Fruit fly (Drosophila melanogaster) whole organism, embryonic: ENCODE data around the gene CG7550.

Experiments used
- Antp ChIP-seq: fragments of 200-800 bp; sonication (Bioruptor generic); optimal IDR thresholded peaks from 3 replicates; lab custom pipeline; 2016; ENCODE audit warnings: missing biosample characterization, missing genetic modification characterization
- BEAF-32 ChIP-seq: fragments of 200-800 bp; sonication (Bioruptor generic); optimal IDR thresholded peaks from 3 replicates; lab custom pipeline; 2017; ENCODE audit warnings: missing biosample characterization, missing genetic modification characterization, mild to moderate bottlenecking, moderate library complexity, missing genetic modification reagents
- Bteb2 ChIP-seq: fragments of 200-800 bp; sonication (Bioruptor generic); optimal IDR thresholded peaks from 2 replicates; lab custom pipeline; 2016; ENCODE audit warnings: missing biosample characterization, missing genetic modification characterization
- C15 ChIP-seq: fragments of 200-800 bp; sonication (Bioruptor generic); IDR thresholded peaks from 3 replicates; pipeline ENCODE4 v1.3.6; 2022; ENCODE audit warnings: missing biosample characterization, missing genetic modification characterization
- CG10209 ChIP-seq: fragments of 200-800 bp; sonication (Bioruptor generic); optimal IDR thresholded peaks from 3 replicates; lab custom pipeline; 2017; ENCODE audit warnings: missing biosample characterization, mild to moderate bottlenecking, missing genetic modification characterization, missing genetic modification reagents
- CG1024 ChIP-seq: fragments of 200-800 bp; sonication (Bioruptor generic); IDR thresholded peaks from 2 replicates; pipeline ENCODE4 v1.3.6; 2022; ENCODE audit warnings: missing biosample characterization, missing genetic modification characterization
- CG10267 ChIP-seq: fragments of 200-800 bp; sonication (Bioruptor generic); optimal IDR thresholded peaks from 2 replicates; lab custom pipeline; 2018; ENCODE audit warnings: missing biosample characterization, mild to moderate bottlenecking, missing genetic modification characterization, moderate library complexity
- CG11247 ChIP-seq: fragments of 200-800 bp; sonication (Bioruptor generic); IDR thresholded peaks from 2 replicates; pipeline ENCODE4 v1.3.6; 2022; ENCODE audit warnings: missing biosample characterization, missing genetic modification characterization
- CG12299 ChIP-seq: fragments of 200-800 bp; sonication (Bioruptor generic); optimal IDR thresholded peaks from 2 replicates; lab custom pipeline; 2018; ENCODE audit warnings: missing biosample characterization, mild to moderate bottlenecking, missing genetic modification characterization
- CG14050 ChIP-seq: fragments of 200-800 bp; sonication (Bioruptor generic); IDR thresholded peaks from 3 replicates; pipeline ENCODE4 v1.3.6; 2022; ENCODE audit warnings: missing biosample characterization, missing genetic modification characterization
- CG1602 ChIP-seq: fragments of 200-800 bp; sonication (Bioruptor generic); optimal IDR thresholded peaks from 3 replicates; lab custom pipeline; 2016; ENCODE audit warnings: missing biosample characterization, missing genetic modification characterization
- CG16779 ChIP-seq: fragments of 200-800 bp; sonication (Bioruptor generic); IDR thresholded peaks from 2 replicates; pipeline ENCODE4 v1.3.6; 2022; ENCODE audit warnings: missing biosample characterization, missing genetic modification characterization
- CG17612 ChIP-seq: fragments of 200-800 bp; sonication (Bioruptor generic); IDR thresholded peaks from 2 replicates; pipeline ENCODE4 v1.3.6; 2022; ENCODE audit warnings: missing biosample characterization, missing genetic modification characterization
- CG18262 ChIP-seq: fragments of 200-800 bp; optimal IDR thresholded peaks from 3 replicates; lab custom pipeline; 2019; ENCODE audit warnings: missing biosample characterization, mild to moderate bottlenecking, missing genetic modification characterization, moderate library complexity
- CG30020 ChIP-seq: fragments of 200-800 bp; optimal IDR thresholded peaks from 2 replicates; lab custom pipeline; 2019; ENCODE audit warnings: missing biosample characterization, mild to moderate bottlenecking, missing genetic modification characterization, moderate library complexity
- CG3281 ChIP-seq: fragments of 200-800 bp; sonication (Bioruptor generic); optimal IDR thresholded peaks from 3 replicates; lab custom pipeline; 2017; ENCODE audit warnings: missing biosample characterization, mild to moderate bottlenecking, missing genetic modification characterization
- CG3838 ChIP-seq: fragments of 200-800 bp; sonication (Bioruptor generic); optimal IDR thresholded peaks from 3 replicates; lab custom pipeline; 2016; ENCODE audit warnings: missing biosample characterization, missing genetic modification characterization
- CG3995 ChIP-seq: fragments of 200-800 bp; sonication (Bioruptor generic); optimal IDR thresholded peaks from 3 replicates; lab custom pipeline; 2016; ENCODE audit warnings: missing biosample characterization, missing genetic modification characterization
- CG4820 ChIP-seq: fragments of 200-800 bp; sonication (Bioruptor generic); optimal IDR thresholded peaks from 3 replicates; lab custom pipeline; 2016; ENCODE audit warnings: missing biosample characterization, missing genetic modification characterization
- CHES-1-like ChIP-seq: fragments of 200-800 bp; sonication (Bioruptor generic); optimal IDR thresholded peaks from 2 replicates; lab custom pipeline; 2016; ENCODE audit warnings: missing biosample characterization, missing genetic modification characterization
- Fer3 ChIP-seq: fragments of 200-800 bp; sonication (Bioruptor generic); optimal IDR thresholded peaks from 2 replicates; lab custom pipeline; 2018; ENCODE audit warnings: missing biosample characterization, mild to moderate bottlenecking, missing genetic modification characterization, moderate library complexity
- H15 ChIP-seq: fragments of 200-800 bp; sonication (Bioruptor generic); IDR thresholded peaks from 3 replicates; pipeline ENCODE4 v1.3.6; 2022; ENCODE audit warnings: missing biosample characterization, missing genetic modification characterization
- HLH54F ChIP-seq: fragments of 200-800 bp; sonication (Bioruptor generic); optimal IDR thresholded peaks from 3 replicates; lab custom pipeline; 2016; ENCODE audit warnings: missing biosample characterization, missing genetic modification characterization
- Lim3 ChIP-seq: fragments of 200-800 bp; sonication (Bioruptor generic); IDR thresholded peaks from 2 replicates; pipeline ENCODE4 v1.3.6; 2022; ENCODE audit warnings: missing biosample characterization, missing genetic modification characterization
- MESR4 ChIP-seq: fragments of 200-800 bp; sonication (Bioruptor generic); optimal IDR thresholded peaks from 2 replicates; lab custom pipeline; 2018; ENCODE audit warnings: missing biosample characterization, mild to moderate bottlenecking, missing genetic modification characterization, moderate library complexity
- Med ChIP-seq: fragments of 200-800 bp; sonication (Bioruptor generic); peaks from one replicate; lab custom pipeline; 2016; ENCODE audit warnings: missing biosample characterization, missing genetic modification characterization, mild to moderate bottlenecking, inconsistent platforms, moderate library complexity
- Mrtf ChIP-seq: fragments of 200-800 bp; sonication (Bioruptor generic); IDR thresholded peaks from 3 replicates; pipeline ENCODE4 v1.3.6; 2022; ENCODE audit warnings: missing biosample characterization, missing genetic modification characterization
- Nf-YB ChIP-seq: fragments of 200-800 bp; sonication (Bioruptor generic); optimal IDR thresholded peaks from 3 replicates; lab custom pipeline; 2019; ENCODE audit warnings: missing biosample characterization, mild to moderate bottlenecking, missing genetic modification characterization, moderate library complexity
- Ptx1 ChIP-seq: fragments of 200-800 bp; sonication (Bioruptor generic); IDR thresholded peaks from 2 replicates; pipeline ENCODE4 v1.3.6; 2022; ENCODE audit warnings: missing biosample characterization, missing genetic modification characterization
- Sox102F ChIP-seq: fragments of 200-800 bp; sonication (Bioruptor generic); optimal IDR thresholded peaks from 2 replicates; lab custom pipeline; 2018; ENCODE audit warnings: missing biosample characterization, mild to moderate bottlenecking, missing genetic modification characterization, moderate library complexity
- ab ChIP-seq: fragments of 200-800 bp; sonication (Bioruptor generic); optimal IDR thresholded peaks from 2 replicates; lab custom pipeline; 2016; ENCODE audit warnings: missing biosample characterization, missing genetic modification characterization
- ac ChIP-seq: fragments of 200-800 bp; sonication (Bioruptor generic); optimal IDR thresholded peaks from 3 replicates; lab custom pipeline; 2017; ENCODE audit warnings: missing biosample characterization, mild to moderate bottlenecking, missing genetic modification characterization
- bbx ChIP-seq: fragments of 200-800 bp; sonication (Bioruptor generic); IDR thresholded peaks from 2 replicates; pipeline ENCODE4 v1.3.6; 2022; ENCODE audit warnings: missing biosample characterization, missing genetic modification characterization; ENCODE audit not compliant: partially characterized antibody
- ci ChIP-seq: fragments of 200-800 bp; sonication (Bioruptor generic); IDR thresholded peaks from 3 replicates; pipeline ENCODE4 v1.3.6; 2022; ENCODE audit warnings: missing biosample characterization, missing genetic modification characterization
- crc ChIP-seq: fragments of 200-800 bp; sonication (Bioruptor generic); optimal IDR thresholded peaks from 2 replicates; lab custom pipeline; 2016; ENCODE audit warnings: missing biosample characterization, missing genetic modification characterization
- da ChIP-seq: fragments of 200-800 bp; sonication (Bioruptor generic); optimal IDR thresholded peaks from 2 replicates; lab custom pipeline; 2016; ENCODE audit warnings: missing biosample characterization, missing genetic modification characterization
- disco-r ChIP-seq: fragments of 200-800 bp; sonication (Bioruptor generic); optimal IDR thresholded peaks from 2 replicates; lab custom pipeline; 2016; ENCODE audit warnings: missing biosample characterization, missing genetic modification characterization
- fru ChIP-seq: fragments of >200 bp; optimal IDR thresholded peaks from 2 replicates; lab custom pipeline; 2017
- gfzf ChIP-seq: fragments of 200-800 bp; sonication (Bioruptor generic); optimal IDR thresholded peaks from 2 replicates; lab custom pipeline; 2016; ENCODE audit warnings: missing biosample characterization, mild to moderate bottlenecking, missing genetic modification characterization, moderate library complexity
- hbn ChIP-seq: fragments of 200-800 bp; sonication (Bioruptor generic); IDR thresholded peaks from 2 replicates; pipeline ENCODE4 v1.3.6; 2022; ENCODE audit warnings: missing biosample characterization, missing genetic modification characterization; ENCODE audit not compliant: partially characterized antibody
- hkb ChIP-seq, 2 experiments: fragments of 200-800 bp in 1 of 2; fragments of >200 bp in 1 of 2; sonication (Bioruptor generic) in 1 of 2; IDR thresholded peaks in 1 of 2; optimal IDR thresholded peaks in 1 of 2; 2 replicates each; pipeline versions ENCODE4 v1.3.6 to Lab custom; 2017 to 2022; ENCODE audit warnings: missing biosample characterization in 1 of 2, missing genetic modification characterization in 1 of 2
- kni ChIP-seq: fragments of 200-800 bp; sonication (Bioruptor generic); optimal IDR thresholded peaks from 3 replicates; lab custom pipeline; 2017; ENCODE audit warnings: mild to moderate bottlenecking, missing biosample characterization, missing genetic modification reagents, missing genetic modification characterization
- odd ChIP-seq: fragments of 200-800 bp; sonication (Bioruptor generic); optimal IDR thresholded peaks from 2 replicates; lab custom pipeline; 2017; ENCODE audit warnings: missing biosample characterization, mild to moderate bottlenecking, missing genetic modification characterization
- psq ChIP-seq: fragments of 200-800 bp; sonication (Bioruptor generic); optimal IDR thresholded peaks from 2 replicates; lab custom pipeline; 2017; ENCODE audit warnings: missing biosample characterization, missing genetic modification characterization
- salm ChIP-seq: fragments of 200-800 bp; sonication (Bioruptor generic); optimal IDR thresholded peaks from 2 replicates; lab custom pipeline; 2018; ENCODE audit warnings: missing biosample characterization, mild to moderate bottlenecking, missing genetic modification characterization
- scrt ChIP-seq: fragments of 200-800 bp; sonication (Bioruptor generic); optimal IDR thresholded peaks from 2 replicates; lab custom pipeline; 2018; ENCODE audit warnings: missing biosample characterization, mild to moderate bottlenecking, missing genetic modification characterization, moderate library complexity
- sim ChIP-seq: fragments of 200-800 bp; sonication (Bioruptor generic); IDR thresholded peaks from 2 replicates; pipeline ENCODE4 v1.3.6; 2022; ENCODE audit warnings: missing biosample characterization, missing genetic modification characterization
- slou ChIP-seq: fragments of 200-800 bp; sonication (Bioruptor generic); optimal IDR thresholded peaks from 3 replicates; lab custom pipeline; 2016; ENCODE audit warnings: missing biosample characterization, missing genetic modification characterization
- tgo ChIP-seq: fragments of 200-800 bp; sonication (Bioruptor generic); IDR thresholded peaks from 3 replicates; pipeline ENCODE4 v1.3.6; 2022; ENCODE audit warnings: missing biosample characterization, missing genetic modification characterization
- yki ChIP-seq: fragments of >200 bp; optimal IDR thresholded peaks from 3 replicates; lab custom pipeline; 2018
- zfh1 ChIP-seq: fragments of 200-800 bp; sonication (Bioruptor generic); IDR thresholded peaks from 3 replicates; pipeline ENCODE4 v1.3.6; 2022; ENCODE audit warnings: missing biosample characterization, missing genetic modification characterization

Gene CG7550

DNA sequence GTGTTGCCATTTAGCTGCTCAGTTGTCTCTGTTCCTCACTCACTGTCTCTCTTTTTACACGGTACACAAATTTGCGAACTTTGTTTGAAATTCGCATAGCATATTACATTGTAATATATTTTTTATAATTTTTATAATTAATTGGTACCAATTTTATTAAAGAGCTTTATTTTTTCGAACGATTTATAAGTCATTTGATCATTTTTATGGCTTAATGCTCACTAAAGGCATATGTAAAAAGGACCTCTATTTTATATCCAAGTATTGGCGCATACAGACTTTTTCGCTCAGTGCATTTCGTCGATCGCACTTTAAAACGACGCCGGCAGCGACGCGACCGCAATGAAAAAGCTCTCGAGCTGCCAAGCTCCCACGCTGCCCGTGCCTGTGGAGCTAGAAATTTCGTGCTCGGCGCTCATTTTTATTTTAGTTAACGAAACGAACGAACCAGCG, 28.2 kb downstream of the CG7550 start (continued):
- TF ChIP-seq Sox102F (GFP tag; lab: Kevin White, UChicago) = peak; percentile 95
- TF ChIP-seq ac (GFP tag; lab: Kevin White, UChicago) = no peak
- peak; percentile 98 for TF ChIP-seq Med (GFP tag; lab: Kevin White, UChicago)
- TF ChIP-seq hkb (optimal IDR thresholded peaks at IDR 0.05; lab: Kevin White, UChicago) = no peak
- peak; percentile 96 for TF ChIP-seq hkb (GFP tag; IDR thresholded peaks at IDR 0.05; lab: Robert Waterston, UW)
- peak; percentile 95 for TF ChIP-seq tgo
- TF ChIP-seq da (GFP tag; lab: Kevin White, UChicago) = peak; percentile 47
- TF ChIP-seq CG18262 (tag; lab: Kevin White, UChicago) = peak; percentile 85
- TF ChIP-seq Nf-YB (GFP tag; lab: Kevin White, UChicago) = peak; percentile 84
- peak; percentile 20 for TF ChIP-seq ab (GFP tag; lab: Kevin White, UChicago)
- TF ChIP-seq yki = no peak
- peak; percentile 67 for TF ChIP-seq CG3838 (GFP tag; lab: Kevin White, UChicago)
- TF ChIP-seq Mrtf (GFP tag; lab: Robert Waterston, UW) = peak; percentile 93
- peak; percentile 97 for TF ChIP-seq CG10209 (GFP tag; lab: Kevin White, UChicago)
- peak; percentile 76 for TF ChIP-seq CG3995 (GFP tag; lab: Kevin White, UChicago)
- peak; percentile 94 for TF ChIP-seq CG12299 (tag; lab: Kevin White, UChicago)
- TF ChIP-seq C15 (GFP tag; lab: Robert Waterston, UW) = peak; percentile 85
- no peak; the same call in 1 of the 2 replicates for TF ChIP-seq bbx (GFP tag; lab: Robert Waterston, UW)
- TF ChIP-seq CG30020 (tag; lab: Kevin White, UChicago) = no peak
- peak; percentile 96 for TF ChIP-seq odd
- peak; percentile 87 for TF ChIP-seq HLH54F (GFP tag; lab: Kevin White, UChicago)
- peak; percentile 78 for TF ChIP-seq disco-r (GFP tag; lab: Kevin White, UChicago)
- TF ChIP-seq CG4820 = peak; percentile 82
- TF ChIP-seq CG17612 = peak; percentile 88
- peak; percentile 76 for TF ChIP-seq CG10267 (tag; lab: Kevin White, UChicago)
- TF ChIP-seq Antp = peak; percentile 78
- TF ChIP-seq ci (GFP tag; lab: Robert Waterston, UW) = peak; percentile 83
- TF ChIP-seq BEAF-32 (GFP tag; lab: Kevin White, UChicago) = peak; percentile 17
- peak; percentile 59 for TF ChIP-seq CG1024 (GFP tag; lab: Robert Waterston, UW)
- TF ChIP-seq Lim3 (GFP tag; lab: Robert Waterston, UW) = peak; percentile 71
- TF ChIP-seq zfh1 = peak; percentile 80; the same call in 2 of the 3 replicates
- peak; percentile 85 for TF ChIP-seq H15
- TF ChIP-seq kni = no peak
- peak; percentile 39; the same call in 1 of the 2 replicates for TF ChIP-seq sim (GFP tag; lab: Robert Waterston, UW)
- no peak for TF ChIP-seq hbn (GFP tag; lab: Robert Waterston, UW)
- peak; percentile 88 for TF ChIP-seq Bteb2 (GFP tag; lab: Kevin White, UChicago)
- peak; percentile 97 for TF ChIP-seq CG3281
- peak; percentile 86 for TF ChIP-seq CG16779 (GFP tag; lab: Robert Waterston, UW)
- TF ChIP-seq Ptx1 = peak; percentile 96
- TF ChIP-seq slou (GFP tag; lab: Kevin White, UChicago) = peak; percentile 89
- peak; percentile 62 for TF ChIP-seq crc (GFP tag; lab: Kevin White, UChicago)
- TF ChIP-seq salm = peak; percentile 89
- peak; percentile 89 for TF ChIP-seq CG1602 (GFP tag; lab: Kevin White, UChicago)
- peak; percentile 81 for TF ChIP-seq psq (GFP tag; lab: Kevin White, UChicago)
- TF ChIP-seq CHES-1-like (GFP tag; lab: Kevin White, UChicago) = peak; percentile 75
- peak; percentile 96 for TF ChIP-seq CG11247 (GFP tag; lab: Robert Waterston, UW)
- peak; percentile 20 for TF ChIP-seq MESR4
- no peak for TF ChIP-seq gfzf (GFP tag; lab: Kevin White, UChicago)
- TF ChIP-seq scrt (GFP tag; lab: Kevin White, UChicago) = peak; percentile 94
- peak; percentile 98 for TF ChIP-seq Fer3
- TF ChIP-seq CG14050 (GFP tag; lab: Robert Waterston, UW) = peak; percentile 89
- TF ChIP-seq fru = no peak
